Worm (Caenorhabditis elegans) whole organism, early embryonic: ENCODE data around the gene W09D6.4.

Experiments
- B0310.2 ChIP-seq: sonication (generic microtip); optimal IDR thresholded peaks from 2 replicates; lab custom pipeline; 2016; ENCODE audit warnings: mild to moderate bottlenecking, missing genetic modification characterization, missing compliant biosample characterization
- F13C5.2 ChIP-seq: sonication (generic microtip); optimal IDR thresholded peaks from 2 replicates; lab custom pipeline; 2017; ENCODE audit warnings: mild to moderate bottlenecking, missing genetic modification characterization, inconsistent platforms, missing compliant biosample characterization
- aly-1 ChIP-seq: sonication (generic microtip); optimal IDR thresholded peaks from 2 replicates; lab custom pipeline; 2016; ENCODE audit warnings: missing genetic modification characterization, missing compliant biosample characterization
- ama-1 ChIP-seq: fragments of 150-350 bp; optimal IDR thresholded peaks from 2 replicates; lab custom pipeline; 2014
- ceh-13 ChIP-seq: fragments of 200-800 bp; sonication (Bioruptor generic); optimal IDR thresholded peaks from 2 replicates; lab custom pipeline; 2018; ENCODE audit warnings: mild to moderate bottlenecking, missing genetic modification characterization, missing compliant biosample characterization
- ceh-36 ChIP-seq: sonication (generic microtip); optimal IDR thresholded peaks from 2 replicates; lab custom pipeline; 2016; ENCODE audit warnings: missing genetic modification characterization, inconsistent platforms, missing compliant biosample characterization
- ets-7 ChIP-seq: sonication (generic microtip); optimal IDR thresholded peaks from 2 replicates; lab custom pipeline; 2016; ENCODE audit warnings: missing genotype, missing genetic modification characterization, missing compliant biosample characterization
- flt-1 ChIP-seq: fragments of 200-800 bp; sonication (Bioruptor generic); IDR thresholded peaks from 2 replicates; pipeline ENCODE4 v1.3.6; 2022; ENCODE audit warnings: missing genetic modification characterization, missing compliant biosample characterization
- hmbx-1 ChIP-seq: sonication (generic microtip); optimal IDR thresholded peaks from 2 replicates; lab custom pipeline; 2016; ENCODE audit warnings: mild to moderate bottlenecking, missing genetic modification characterization, missing compliant biosample characterization
- hmg-4 ChIP-seq: fragments of 200-800 bp; sonication (Bioruptor generic); optimal IDR thresholded peaks from 2 replicates; lab custom pipeline; 2018; ENCODE audit warnings: mild to moderate bottlenecking, missing genetic modification characterization, missing compliant biosample characterization
- hnd-1 ChIP-seq: sonication (generic microtip); optimal IDR thresholded peaks from 2 replicates; lab custom pipeline; 2016; ENCODE audit warnings: missing genetic modification characterization, missing compliant biosample characterization
- pes-1 ChIP-seq: fragments of 200-800 bp; sonication (Bioruptor generic); IDR thresholded peaks from 2 replicates; pipeline ENCODE4 v1.3.6; 2022; ENCODE audit warnings: missing genetic modification reagents, missing genetic modification characterization, missing compliant biosample characterization
- scrt-1 ChIP-seq: fragments of 200-800 bp; sonication (Bioruptor generic); IDR thresholded peaks from 2 replicates; pipeline ENCODE4 v1.3.6; 2022; ENCODE audit warnings: missing genetic modification characterization, missing compliant biosample characterization
- sea-1 ChIP-seq: fragments of 200-800 bp; sonication (Bioruptor generic); conservative IDR thresholded peaks from 2 replicates; pipeline ENCODE4 v1.3.6; 2022; ENCODE audit warnings: missing genetic modification characterization, missing compliant biosample characterization
- tbx-11 ChIP-seq: fragments of 200-800 bp; sonication (Bioruptor generic); IDR thresholded peaks from 2 replicates; pipeline ENCODE4 v1.3.6; 2022; ENCODE audit warnings: missing genetic modification characterization, missing compliant biosample characterization
- tbx-37 ChIP-seq: fragments of 200-800 bp; sonication (Bioruptor generic); conservative IDR thresholded peaks from 2 replicates; pipeline ENCODE4 v1.3.6; 2022; ENCODE audit warnings: missing genetic modification reagents, missing genetic modification characterization, missing compliant biosample characterization
- tra-4 ChIP-seq: sonication (generic microtip); optimal IDR thresholded peaks from 2 replicates; lab custom pipeline; 2017; ENCODE audit warnings: missing genetic modification characterization, missing compliant biosample characterization

Gene W09D6.4

DNA sequence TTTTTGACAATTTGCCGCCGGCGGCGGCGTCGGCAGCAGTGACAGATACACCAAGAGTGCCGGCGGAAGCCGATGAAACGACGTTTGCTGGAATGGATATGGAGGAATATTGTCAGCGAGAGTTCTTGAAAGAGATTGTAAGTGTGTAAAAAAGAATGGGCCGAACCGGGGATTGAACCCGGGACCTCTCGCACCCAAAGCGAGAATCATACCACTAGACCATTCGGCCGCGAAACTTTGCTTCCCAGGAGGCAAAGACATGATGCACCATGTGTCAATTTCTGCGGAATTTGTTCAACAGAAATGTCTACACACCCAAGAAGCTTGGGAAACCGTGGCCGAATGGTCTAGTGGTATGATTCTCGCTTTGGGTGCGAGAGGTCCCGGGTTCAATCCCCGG is 12.9 kb upstream of the W09D6.4 start:
- no peak for TF ChIP-seq F13C5.2 (tag; lab: Kevin White, UChicago)
- peak; percentile 50; the same call in 1 of the 2 replicates for TF ChIP-seq pes-1 (GFP tag; lab: Robert Waterston, UW)
- peak; percentile 50; the same call in 1 of the 2 replicates for TF ChIP-seq scrt-1 (GFP tag; lab: Robert Waterston, UW)
- TF ChIP-seq hnd-1 (tag; lab: Kevin White, UChicago) = peak; percentile 34
- no peak for TF ChIP-seq ama-1 (lab: Kevin White, UChicago)
- no peak for TF ChIP-seq ets-7 (tag; lab: Kevin White, UChicago)
- peak; percentile 45; the same call in 1 of the 2 replicates for TF ChIP-seq tbx-11 (GFP tag; lab: Robert Waterston, UW)
- no peak for TF ChIP-seq hmg-4 (GFP tag; lab: Kevin White, UChicago)
- 0 out of 2 replicates have a peak, but pooled peaks have one; percentile 34 for TF ChIP-seq flt-1 (GFP tag; lab: Robert Waterston, UW)
- no peak for TF ChIP-seq ceh-36 (tag; lab: Kevin White, UChicago)

DNA sequence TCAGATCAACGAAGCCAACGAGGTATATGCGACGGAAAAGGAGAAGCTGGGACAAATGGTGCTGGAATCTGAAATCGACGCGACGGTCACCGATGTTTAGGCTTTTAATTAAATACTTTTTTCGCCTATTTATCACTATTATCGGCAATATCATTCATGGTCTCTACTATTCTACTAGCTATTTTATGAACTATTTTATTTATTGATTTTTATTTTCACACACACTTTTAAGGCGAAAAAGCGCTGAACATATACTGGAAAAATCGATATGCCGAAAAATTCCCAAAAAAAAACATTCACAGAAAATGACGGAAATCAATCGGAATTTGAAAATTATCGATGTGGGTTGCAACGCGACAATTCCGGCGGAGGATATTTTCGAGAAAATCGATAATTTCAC is 11.0 kb upstream of the W09D6.4 start, which contains the start of gene W09D6.1:
W09D6.1 (plus strand) TSS at position 301 of the 400 bp plus-strand sequence.
- no peak for TF ChIP-seq tra-4 (tag; lab: Kevin White, UChicago)
- no peak for TF ChIP-seq flt-1 (GFP tag; lab: Robert Waterston, UW)
- no peak for TF ChIP-seq tbx-11 (GFP tag; lab: Robert Waterston, UW)
- TF ChIP-seq sea-1 (GFP tag; lab: Robert Waterston, UW) = no peak
- no peak for TF ChIP-seq aly-1 (tag; lab: Kevin White, UChicago)
- no peak for TF ChIP-seq hnd-1 (tag; lab: Kevin White, UChicago)
- no peak for TF ChIP-seq ceh-36 (tag; lab: Kevin White, UChicago)

DNA sequence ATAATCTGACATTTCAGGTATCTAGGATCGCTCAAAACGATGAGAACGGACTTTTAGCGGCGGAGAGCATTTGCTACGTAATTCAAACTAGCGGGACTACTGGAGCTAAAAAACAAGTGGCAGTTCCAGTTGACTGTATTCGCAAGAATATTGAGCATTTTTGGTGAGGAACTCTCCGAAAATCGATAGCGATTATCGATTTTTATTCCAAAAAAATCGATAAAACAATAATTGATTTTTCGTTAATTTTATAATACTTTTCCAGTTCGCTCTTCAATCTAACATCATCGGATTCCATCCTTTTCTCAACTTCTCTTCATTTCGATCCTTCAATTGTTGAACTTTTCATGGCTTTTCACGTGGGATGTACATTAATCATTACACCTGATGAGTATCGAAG is 10.3 kb upstream of the W09D6.4 start:
- TF ChIP-seq ets-7 (tag; lab: Kevin White, UChicago) (no peak), tra-4 (tag; lab: Kevin White, UChicago) (no peak), hnd-1 (tag; lab: Kevin White, UChicago) (no peak), sea-1 (GFP tag; lab: Robert Waterston, UW) (no peak), tbx-11 (GFP tag; lab: Robert Waterston, UW) (no peak), ama-1 (lab: Kevin White, UChicago) (no peak)

DNA sequence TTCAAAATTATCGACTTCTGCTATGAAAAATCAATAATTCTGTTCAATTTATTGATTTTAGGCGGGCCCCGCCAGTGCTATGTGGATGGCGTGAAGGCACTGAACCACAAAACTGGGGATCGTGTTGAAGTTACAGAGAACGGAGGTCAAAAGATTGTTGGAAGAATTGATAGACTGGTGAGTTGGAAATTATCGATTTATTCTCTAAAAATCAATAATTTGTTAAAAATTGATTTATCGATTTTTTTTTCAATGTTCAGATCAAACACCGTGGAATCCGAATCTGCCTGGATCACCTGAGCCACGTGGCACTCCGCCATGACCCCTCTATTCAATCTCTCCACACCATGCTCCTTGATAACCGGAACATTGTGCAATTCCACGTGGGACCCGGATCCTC is 9.3 kb upstream of the W09D6.4 start:
- TF ChIP-seq ama-1 (lab: Kevin White, UChicago) = no peak
- no peak for TF ChIP-seq pes-1 (GFP tag; lab: Robert Waterston, UW)
- TF ChIP-seq tbx-11 (GFP tag; lab: Robert Waterston, UW) = no peak

DNA sequence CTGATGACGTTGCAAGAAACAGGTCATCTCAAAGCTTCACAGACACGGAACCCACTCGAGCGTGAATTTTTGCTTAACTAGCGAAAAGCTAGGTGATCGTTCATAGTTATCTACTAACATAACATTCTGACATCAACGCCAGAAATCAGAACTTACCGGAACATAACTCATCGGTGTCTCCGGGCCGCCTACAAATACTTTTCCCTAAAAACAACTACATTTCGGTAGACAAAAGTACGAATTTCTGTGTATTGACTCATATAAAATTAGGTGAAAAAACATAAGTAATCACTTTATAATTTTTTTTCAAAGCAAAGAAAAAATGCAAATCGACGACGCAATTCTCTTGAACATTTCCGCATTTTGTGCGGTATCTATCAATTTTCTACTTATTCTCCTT is 5.3 kb upstream of the W09D6.4 start, which contains the start of gene str-261:
str-261 (plus strand) TSS at position 301 of the 400 bp plus-strand sequence.
- TF ChIP-seq aly-1 (tag; lab: Kevin White, UChicago) (no peak), scrt-1 (GFP tag; lab: Robert Waterston, UW) (no peak), hmg-4 (GFP tag; lab: Kevin White, UChicago) (no peak), sea-1 (GFP tag; lab: Robert Waterston, UW) (no peak), pes-1 (GFP tag; lab: Robert Waterston, UW) (no peak), hmbx-1 (tag; lab: Kevin White, UChicago) (no peak), B0310.2 (no peak), hnd-1 (tag; lab: Kevin White, UChicago) (no peak), tra-4 (tag; lab: Kevin White, UChicago) (no peak), ets-7 (tag; lab: Kevin White, UChicago) (no peak), ceh-36 (tag; lab: Kevin White, UChicago) (no peak), tbx-11 (GFP tag; lab: Robert Waterston, UW) (no peak), flt-1 (GFP tag; lab: Robert Waterston, UW) (no peak)

DNA sequence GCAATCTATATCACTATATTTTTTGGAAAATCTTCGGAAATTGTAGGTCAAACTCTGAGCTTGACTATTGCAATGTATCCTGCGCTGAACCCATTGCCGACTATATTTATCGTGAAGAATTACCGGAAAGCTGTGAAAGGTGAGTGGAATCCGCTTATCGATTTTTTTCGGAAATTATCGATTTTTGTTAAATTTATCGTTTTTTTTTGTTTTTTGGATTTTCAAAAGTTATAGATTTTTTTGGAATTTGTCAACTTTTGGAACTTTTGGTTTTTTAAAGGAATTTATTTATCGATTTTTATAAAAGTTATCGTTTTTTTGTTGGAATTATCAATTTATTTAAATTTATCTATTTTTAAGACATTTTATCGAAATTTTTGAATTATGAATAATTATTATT is 2.8 kb upstream of the W09D6.4 start:
- TF ChIP-seq F13C5.2 (tag; lab: Kevin White, UChicago) (no peak), hmbx-1 (tag; lab: Kevin White, UChicago) (no peak), pes-1 (GFP tag; lab: Robert Waterston, UW) (no peak), tra-4 (tag; lab: Kevin White, UChicago) (no peak), aly-1 (tag; lab: Kevin White, UChicago) (no peak), ceh-36 (tag; lab: Kevin White, UChicago) (no peak), ets-7 (tag; lab: Kevin White, UChicago) (no peak), B0310.2 (no peak), hmg-4 (GFP tag; lab: Kevin White, UChicago) (no peak)

DNA sequence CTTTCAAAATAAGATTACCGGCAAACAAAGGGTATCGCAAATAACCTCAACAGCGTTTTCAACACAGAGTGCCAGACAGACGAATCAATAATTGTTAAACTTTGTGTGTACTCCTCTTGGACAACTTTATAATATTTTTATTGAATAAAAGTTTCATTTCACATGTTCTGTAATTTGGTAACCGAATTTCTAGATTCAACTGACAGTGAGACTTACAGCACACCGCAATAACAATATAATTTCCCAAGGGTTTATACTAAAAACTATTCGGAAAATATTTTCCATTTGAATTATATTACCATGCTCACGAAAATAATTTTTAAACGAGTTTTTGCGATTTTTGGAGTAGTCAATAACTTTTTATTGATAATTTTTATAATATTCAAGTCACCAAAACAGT is 2.1 kb upstream of the W09D6.4 start, which contains the start of gene str-246:
str-246 (plus strand) TSS at position 301 of the 400 bp plus-strand sequence.
- TF ChIP-seq tbx-11 (GFP tag; lab: Robert Waterston, UW) = no peak
- no peak for TF ChIP-seq scrt-1 (GFP tag; lab: Robert Waterston, UW)
- no peak for TF ChIP-seq hmg-4 (GFP tag; lab: Kevin White, UChicago)
- TF ChIP-seq F13C5.2 (tag; lab: Kevin White, UChicago) = no peak
- no peak for TF ChIP-seq tbx-37 (GFP tag; lab: Robert Waterston, UW)

DNA sequence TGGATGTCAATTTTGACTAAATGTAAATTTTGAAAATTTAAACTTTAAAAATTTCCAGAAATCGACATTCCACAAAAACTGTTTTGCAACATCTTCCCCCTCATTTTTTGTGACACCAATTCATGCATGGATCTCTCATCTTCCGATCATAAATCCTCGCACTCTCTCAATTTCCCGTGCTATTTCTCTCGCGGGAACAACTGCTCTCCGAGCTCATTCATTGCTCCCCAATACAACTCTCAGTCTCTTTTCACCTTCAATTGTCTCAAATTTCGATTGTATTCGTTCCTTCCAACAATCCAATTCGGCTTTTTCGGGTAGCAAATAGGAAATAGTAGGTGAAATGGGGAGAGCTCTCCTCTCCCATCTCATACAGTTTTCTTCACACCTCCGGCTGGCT is 3.1 kb downstream of the W09D6.4 start:
- TF ChIP-seq hnd-1 (tag; lab: Kevin White, UChicago) = no peak
- TF ChIP-seq B0310.2 = no peak
- no peak for TF ChIP-seq aly-1 (tag; lab: Kevin White, UChicago)
- TF ChIP-seq tbx-11 (GFP tag; lab: Robert Waterston, UW) = no peak
- TF ChIP-seq ceh-13 (GFP tag; lab: Kevin White, UChicago) = no peak
- TF ChIP-seq ceh-36 (tag; lab: Kevin White, UChicago) = no peak
- no peak for TF ChIP-seq hmbx-1 (tag; lab: Kevin White, UChicago)
- no peak for TF ChIP-seq pes-1 (GFP tag; lab: Robert Waterston, UW)
- TF ChIP-seq flt-1 (GFP tag; lab: Robert Waterston, UW) = no peak
- no peak for TF ChIP-seq ama-1 (lab: Kevin White, UChicago)
- TF ChIP-seq tbx-37 (GFP tag; lab: Robert Waterston, UW) = no peak
- TF ChIP-seq scrt-1 (GFP tag; lab: Robert Waterston, UW) = no peak
- TF ChIP-seq hmg-4 (GFP tag; lab: Kevin White, UChicago) = no peak
- no peak for TF ChIP-seq tra-4 (tag; lab: Kevin White, UChicago)
- no peak for TF ChIP-seq F13C5.2 (tag; lab: Kevin White, UChicago)
